Worm (Caenorhabditis elegans) whole organism, L3 larva: ENCODE measurements around the gene ergi-2.

Experiments
- R02D3.7 ChIP-seq: fragments of 150-350 bp; optimal IDR thresholded peaks from 2 replicates; lab custom pipeline; 2014; ENCODE audit warnings: missing biosample characterization, missing genetic modification characterization
- ama-1 ChIP-seq: fragments of 150-350 bp; optimal IDR thresholded peaks from 2 replicates; lab custom pipeline; 2018
- ceh-16 ChIP-seq: sonication (generic microtip); optimal IDR thresholded peaks from 2 replicates; lab custom pipeline; 2017; ENCODE audit warnings: missing biosample characterization, missing genetic modification characterization
- ceh-28 ChIP-seq: fragments of 150-350 bp; optimal IDR thresholded peaks from 2 replicates; lab custom pipeline; 2014; ENCODE audit warnings: missing biosample characterization, missing genetic modification reagents, missing genetic modification characterization
- ceh-82 ChIP-seq: fragments of 150-350 bp; optimal IDR thresholded peaks from 2 replicates; lab custom pipeline; 2014; ENCODE audit warnings: missing biosample characterization, missing genetic modification characterization
- egl-27 ChIP-seq: sonication (generic microtip); optimal IDR thresholded peaks from 4 replicates; lab custom pipeline; 2017; ENCODE audit warnings: missing biosample characterization, missing genetic modification reagents, missing genetic modification characterization
- egl-5 ChIP-seq: fragments of 150-350 bp; optimal IDR thresholded peaks from 2 replicates; lab custom pipeline; 2017; ENCODE audit warnings: missing biosample characterization, missing genetic modification reagents, missing genetic modification characterization, inconsistent platforms
- elt-1 ChIP-seq: fragments of 150-350 bp; optimal IDR thresholded peaks from 2 replicates; lab custom pipeline; 2014; ENCODE audit warnings: missing biosample characterization, missing genetic modification characterization
- elt-2 ChIP-seq: sonication (generic microtip); optimal IDR thresholded peaks from 2 replicates; lab custom pipeline; 2016; ENCODE audit warnings: missing genetic modification reagents, mild to moderate bottlenecking, missing genetic modification characterization, missing compliant biosample characterization
- fkh-10 ChIP-seq: sonication (generic microtip); optimal IDR thresholded peaks from 2 replicates; lab custom pipeline; 2017; ENCODE audit warnings: missing biosample characterization, missing genetic modification reagents, missing genetic modification characterization
- fkh-2 ChIP-seq: fragments of 150-350 bp; optimal IDR thresholded peaks from 2 replicates; lab custom pipeline; 2014; ENCODE audit warnings: missing biosample characterization, missing genetic modification reagents, missing genetic modification characterization
- fos-1 ChIP-seq: fragments of 150-350 bp; optimal IDR thresholded peaks from 2 replicates; lab custom pipeline; 2014; ENCODE audit warnings: missing biosample characterization, missing genetic modification characterization
- hmg-11 ChIP-seq: sonication (generic microtip); optimal IDR thresholded peaks from 2 replicates; lab custom pipeline; 2016; ENCODE audit warnings: missing genetic modification characterization, missing compliant biosample characterization
- jun-1 ChIP-seq: fragments of 150-350 bp; optimal IDR thresholded peaks from 2 replicates; lab custom pipeline; 2014; ENCODE audit warnings: missing biosample characterization, missing genetic modification reagents, missing genetic modification characterization
- lin-15B ChIP-seq: fragments of 150-350 bp; optimal IDR thresholded peaks from 2 replicates; lab custom pipeline; 2014; ENCODE audit warnings: missing biosample characterization, missing genetic modification characterization
- lin-39 ChIP-seq: fragments of 150-350 bp; optimal IDR thresholded peaks from 2 replicates; lab custom pipeline; 2018; ENCODE audit warnings: missing biosample characterization, missing genetic modification reagents, missing genetic modification characterization
- lsy-12 ChIP-seq: sonication (generic microtip); optimal IDR thresholded peaks from 2 replicates; lab custom pipeline; 2016; ENCODE audit warnings: mild to moderate bottlenecking, missing genetic modification characterization, missing compliant biosample characterization
- mdl-1 ChIP-seq: fragments of 150-350 bp; optimal IDR thresholded peaks from 2 replicates; lab custom pipeline; 2014; ENCODE audit warnings: missing biosample characterization, missing genetic modification characterization
- nfya-1 ChIP-seq: sonication (generic microtip); optimal IDR thresholded peaks from 2 replicates; lab custom pipeline; 2017; ENCODE audit warnings: missing genetic modification characterization, mild to moderate bottlenecking, missing compliant biosample characterization, antibody characterized with exemption, moderate library complexity; ENCODE audit not compliant: insufficient read depth
- nhr-12 ChIP-seq: fragments of 150-350 bp; optimal IDR thresholded peaks from 2 replicates; lab custom pipeline; 2014; ENCODE audit warnings: missing biosample characterization, missing genetic modification characterization
- nhr-23 ChIP-seq: fragments of 150-350 bp; optimal IDR thresholded peaks from 2 replicates; lab custom pipeline; 2014; ENCODE audit warnings: missing biosample characterization, missing genetic modification reagents, missing genetic modification characterization
- nhr-237 ChIP-seq: fragments of 150-350 bp; optimal IDR thresholded peaks from 2 replicates; lab custom pipeline; 2014; ENCODE audit warnings: missing biosample characterization, missing genetic modification characterization
- nhr-25 ChIP-seq: sonication (generic microtip); optimal IDR thresholded peaks from 2 replicates; lab custom pipeline; 2017; ENCODE audit warnings: missing biosample characterization, missing genetic modification characterization
- nhr-28 ChIP-seq: fragments of 150-350 bp; optimal IDR thresholded peaks from 2 replicates; lab custom pipeline; 2014; ENCODE audit warnings: missing biosample characterization, missing genetic modification characterization
- nhr-43 ChIP-seq: sonication (generic microtip); optimal IDR thresholded peaks from 2 replicates; lab custom pipeline; 2016; ENCODE audit warnings: mild to moderate bottlenecking, missing genetic modification characterization, missing compliant biosample characterization; ENCODE audit not compliant: poor library complexity, severe bottlenecking
- nhr-67 ChIP-seq: fragments of 150-350 bp; optimal IDR thresholded peaks from 2 replicates; lab custom pipeline; 2014; ENCODE audit warnings: missing biosample characterization, missing genetic modification characterization
- pha-4 ChIP-seq: fragments of 150-350 bp; optimal IDR thresholded peaks from 2 replicates; lab custom pipeline; 2014; ENCODE audit warnings: missing biosample characterization, missing genetic modification reagents, missing genetic modification characterization
- pqm-1 ChIP-seq: fragments of 150-350 bp; optimal IDR thresholded peaks from 2 replicates; lab custom pipeline; 2017; ENCODE audit warnings: missing biosample characterization, missing genetic modification characterization, inconsistent platforms
- sea-2 ChIP-seq: fragments of 150-350 bp; sonication (generic microtip); optimal IDR thresholded peaks from 4 replicates; lab custom pipeline; 2014; ENCODE audit warnings: missing biosample characterization, missing genetic modification reagents, missing genetic modification characterization
- skn-1 ChIP-seq: fragments of 150-350 bp; optimal IDR thresholded peaks from 2 replicates; lab custom pipeline; 2014; ENCODE audit warnings: missing biosample characterization, missing genetic modification characterization
- snpc-4 ChIP-seq: fragments of 150-350 bp; optimal IDR thresholded peaks from 2 replicates; lab custom pipeline; 2014; ENCODE audit warnings: missing biosample characterization, missing genetic modification characterization
- tbx-2 ChIP-seq: sonication (generic microtip); optimal IDR thresholded peaks from 2 replicates; lab custom pipeline; 2016; ENCODE audit warnings: mild to moderate bottlenecking, missing genetic modification characterization, missing compliant biosample characterization
- unc-39 ChIP-seq: sonication (generic microtip); optimal IDR thresholded peaks from 4 replicates; lab custom pipeline; 2017; ENCODE audit warnings: missing biosample characterization, missing genetic modification characterization
- unc-62 ChIP-seq: fragments of 150-350 bp; sonication (generic microtip); optimal IDR thresholded peaks from 4 replicates; lab custom pipeline; 2014; ENCODE audit warnings: missing biosample characterization, missing genetic modification reagents, missing genetic modification characterization
- ztf-4 ChIP-seq: fragments of 150-350 bp; optimal IDR thresholded peaks from 2 replicates; lab custom pipeline; 2014; ENCODE audit warnings: missing biosample characterization, missing genetic modification characterization

The ergi-2 gene

ce11 chrX:15050006-15050405 lies 42.9 kb upstream of the ergi-2 start:
- TF ChIP-seq elt-2 (tag; lab: Kevin White, UChicago) (peak; percentile 4), pha-4 (tag; lab: Kevin White, UChicago) (peak; percentile 58), egl-27 (no peak)

- TF ChIP-seq ztf-4 (tag; lab: Kevin White, UChicago), result no peak
- TF ChIP-seq fos-1, result no peak
- no peak for TF ChIP-seq elt-2 (tag; lab: Kevin White, UChicago)
- TF ChIP-seq unc-39 (tag; lab: Kevin White, UChicago), result no peak
- TF ChIP-seq skn-1 (tag; lab: Kevin White, UChicago), result no peak
- no peak for TF ChIP-seq nhr-23 (tag; lab: Kevin White, UChicago)
- TF ChIP-seq unc-62 (GFP tag; lab: Kevin White, UChicago), result no peak
- no peak for TF ChIP-seq mdl-1 (tag; lab: Kevin White, UChicago)
- TF ChIP-seq lsy-12 (tag; lab: Kevin White, UChicago), result no peak
- TF ChIP-seq lin-15B (tag; lab: Kevin White, UChicago), result no peak
- TF ChIP-seq ceh-16 (tag; lab: Kevin White, UChicago), result no peak
Measured at ce11 chrX:15047541-15047940, 40.4 kb upstream of the ergi-2 start.

ce11 chrX:15045401-15045800 lies 38.3 kb upstream of the ergi-2 start:
- TF ChIP-seq hmg-11 (tag; lab: Kevin White, UChicago) (peak; percentile 30), nfya-1 (tag; lab: Kevin White, UChicago) (peak; percentile 46), nhr-28 (no peak), egl-5 (tag; lab: Kevin White, UChicago) (peak; percentile 34), R02D3.7 (tag; lab: Kevin White, UChicago) (peak; percentile 52), ceh-82 (tag; lab: Kevin White, UChicago) (no peak), ceh-16 (tag; lab: Kevin White, UChicago) (no peak), elt-2 (tag; lab: Kevin White, UChicago) (no peak)
- TF ChIP-seq, all 47 proteins: peak for 4

ce11 chrX:15042549-15042948 lies 35.4 kb upstream of the ergi-2 start:
- TF ChIP-seq elt-2 (tag; lab: Kevin White, UChicago) (no peak), elt-1 (tag; lab: Kevin White, UChicago) (peak; percentile 88)

- TF ChIP-seq R02D3.7 (tag; lab: Kevin White, UChicago), result no peak
- no peak for TF ChIP-seq fkh-2 (tag; lab: Kevin White, UChicago)
- TF ChIP-seq unc-62 (GFP tag; lab: Kevin White, UChicago), result no peak
- no peak for TF ChIP-seq nhr-12
- TF ChIP-seq mdl-1 (tag; lab: Kevin White, UChicago), result no peak
- no peak for TF ChIP-seq elt-2 (tag; lab: Kevin White, UChicago)
- no peak for TF ChIP-seq elt-1 (tag; lab: Kevin White, UChicago)
Measured at ce11 chrX:15041340-15041739, 34.2 kb upstream of the ergi-2 start.

- TF ChIP-seq egl-5 (tag; lab: Kevin White, UChicago), result peak; percentile 88
- peak; percentile 33 for TF ChIP-seq ztf-4 (tag; lab: Kevin White, UChicago)
- TF ChIP-seq elt-2 (tag; lab: Kevin White, UChicago), result peak; percentile 79
- no peak for TF ChIP-seq fkh-10
- TF ChIP-seq ama-1 (lab: Kevin White, UChicago), result peak; percentile 67
- TF ChIP-seq fos-1, result peak; percentile 41
- TF ChIP-seq snpc-4 (tag; lab: Kevin White, UChicago), result peak; percentile 23
- TF ChIP-seq pqm-1, result peak; percentile 51
- TF ChIP-seq lin-15B (tag; lab: Kevin White, UChicago), result peak; percentile 85
- TF ChIP-seq mdl-1 (tag; lab: Kevin White, UChicago), result peak; percentile 21
- TF ChIP-seq nhr-12, result no peak
- no peak for TF ChIP-seq fkh-2 (tag; lab: Kevin White, UChicago)
- peak; percentile 84 for TF ChIP-seq jun-1 (tag; lab: Kevin White, UChicago)
- TF ChIP-seq nhr-67 (tag; lab: Kevin White, UChicago), result no peak
- peak; percentile 100 for TF ChIP-seq lin-39 (tag; lab: Kevin White, UChicago)
- peak; percentile 77 for TF ChIP-seq ceh-28
- peak; percentile 95 for TF ChIP-seq pha-4 (tag; lab: Kevin White, UChicago)
- TF ChIP-seq nhr-237 (tag; lab: Kevin White, UChicago), result no peak
- TF ChIP-seq sea-2, result no peak
- peak; percentile 84 for TF ChIP-seq lsy-12 (tag; lab: Kevin White, UChicago)
- TF ChIP-seq nhr-28, result no peak
- TF ChIP-seq nhr-23 (tag; lab: Kevin White, UChicago), result peak; percentile 86
- peak; percentile 72 for TF ChIP-seq hmg-11 (tag; lab: Kevin White, UChicago)
- peak; percentile 84 for TF ChIP-seq nfya-1 (tag; lab: Kevin White, UChicago)
- TF ChIP-seq nhr-43 (tag; lab: Kevin White, UChicago), result peak; percentile 80
- peak; percentile 74 for TF ChIP-seq elt-1 (tag; lab: Kevin White, UChicago)
- TF ChIP-seq egl-27, result peak; percentile 44
- TF ChIP-seq unc-62 (GFP tag; lab: Kevin White, UChicago), result peak; percentile 39
- TF ChIP-seq tbx-2 (tag; lab: Kevin White, UChicago), result peak; percentile 27
- peak; percentile 90 for TF ChIP-seq nhr-25
- peak; percentile 10 for TF ChIP-seq R02D3.7 (tag; lab: Kevin White, UChicago)
Measured at ce11 chrX:15040552-15041080, 33.5 kb upstream of the ergi-2 start, which contains the start of gene C18B12.4. TSS of gene C18B12.4 (minus strand) at chrX:15040602.
